Fruit fly (Drosophila melanogaster) whole organism, embryonic: ENCODE results near the gene CG7907.

ENCODE experiments used
- CG1024 ChIP-seq: fragments of 200-800 bp; sonication (Bioruptor generic); IDR thresholded peaks from 2 replicates; pipeline ENCODE4 v1.3.6; 2022; ENCODE audit warnings: missing biosample characterization, missing genetic modification characterization
- CG10431 ChIP-seq: fragments of 200-800 bp; sonication (Bioruptor generic); optimal IDR thresholded peaks from 3 replicates; lab custom pipeline; 2018; ENCODE audit warnings: missing biosample characterization, mild to moderate bottlenecking, missing genetic modification characterization
- CG11247 ChIP-seq: fragments of 200-800 bp; sonication (Bioruptor generic); IDR thresholded peaks from 2 replicates; pipeline ENCODE4 v1.3.6; 2022; ENCODE audit warnings: missing biosample characterization, missing genetic modification characterization
- CG12104 ChIP-seq: fragments of 200-800 bp; sonication (Bioruptor generic); optimal IDR thresholded peaks from 3 replicates; lab custom pipeline; 2016; ENCODE audit warnings: missing biosample characterization, missing genetic modification characterization
- CG12391 ChIP-seq: fragments of 200-800 bp; sonication (Bioruptor generic); optimal IDR thresholded peaks from 3 replicates; lab custom pipeline; 2018; ENCODE audit warnings: missing biosample characterization, mild to moderate bottlenecking, missing genetic modification characterization, moderate library complexity
- CG13287 ChIP-seq: fragments of 200-800 bp; sonication (Bioruptor generic); IDR thresholded peaks from 2 replicates; pipeline ENCODE4 v1.3.6; 2022; ENCODE audit warnings: missing biosample characterization, missing genetic modification characterization; ENCODE audit not compliant: partially characterized antibody
- CG13624 ChIP-seq: fragments of 200-800 bp; sonication (Bioruptor generic); optimal IDR thresholded peaks from 2 replicates; lab custom pipeline; 2016; ENCODE audit warnings: missing biosample characterization, missing genetic modification characterization
- CG15011 ChIP-seq: fragments of 200-800 bp; sonication (Bioruptor generic); optimal IDR thresholded peaks from 3 replicates; lab custom pipeline; 2018; ENCODE audit warnings: missing biosample characterization, mild to moderate bottlenecking, missing genetic modification characterization
- CG16779 ChIP-seq: fragments of 200-800 bp; sonication (Bioruptor generic); IDR thresholded peaks from 2 replicates; pipeline ENCODE4 v1.3.6; 2022; ENCODE audit warnings: missing biosample characterization, missing genetic modification characterization
- CG17568 ChIP-seq: fragments of 200-800 bp; sonication (Bioruptor generic); optimal IDR thresholded peaks from 2 replicates; lab custom pipeline; 2018; ENCODE audit warnings: missing biosample characterization, mild to moderate bottlenecking, missing genetic modification characterization, moderate library complexity
- CG18476 ChIP-seq: fragments of 200-800 bp; sonication (Bioruptor generic); optimal IDR thresholded peaks from 2 replicates; lab custom pipeline; 2016; ENCODE audit warnings: missing biosample characterization, mild to moderate bottlenecking, missing genetic modification characterization
- CG18599 ChIP-seq: fragments of 200-800 bp; sonication (Bioruptor generic); optimal IDR thresholded peaks from 3 replicates; lab custom pipeline; 2017; ENCODE audit warnings: missing biosample characterization, missing genetic modification characterization, mild to moderate bottlenecking, moderate library complexity, missing genetic modification reagents
- CG18619 ChIP-seq: fragments of 200-800 bp; sonication (Bioruptor generic); optimal IDR thresholded peaks from 3 replicates; lab custom pipeline; 2017; ENCODE audit warnings: missing biosample characterization, mild to moderate bottlenecking, missing genetic modification characterization
- CG2116 ChIP-seq: fragments of 200-800 bp; sonication (Bioruptor generic); optimal IDR thresholded peaks from 3 replicates; lab custom pipeline; 2018; ENCODE audit warnings: missing biosample characterization, mild to moderate bottlenecking, missing genetic modification characterization
- CG3065 ChIP-seq: fragments of 200-800 bp; sonication (Bioruptor generic); optimal IDR thresholded peaks from 2 replicates; lab custom pipeline; 2016; ENCODE audit warnings: missing biosample characterization, missing genetic modification characterization
- CG32532 ChIP-seq: fragments of 200-800 bp; sonication (Bioruptor generic); IDR thresholded peaks from 2 replicates; pipeline ENCODE4 v1.3.6; 2022; ENCODE audit warnings: missing biosample characterization, missing genetic modification characterization
- CG33557 ChIP-seq: fragments of 200-800 bp; sonication (Bioruptor generic); optimal IDR thresholded peaks from 2 replicates; lab custom pipeline; 2019; ENCODE audit warnings: missing biosample characterization, mild to moderate bottlenecking, missing genetic modification characterization, moderate library complexity
- CG34376 ChIP-seq: fragments of 200-800 bp; sonication (Bioruptor generic); optimal IDR thresholded peaks from 2 replicates; lab custom pipeline; 2018; ENCODE audit warnings: missing biosample characterization, mild to moderate bottlenecking, missing genetic modification characterization
- CG34422 ChIP-seq: fragments of 200-800 bp; sonication (Bioruptor generic); IDR thresholded peaks from 3 replicates; pipeline ENCODE4 v1.3.6; 2022; ENCODE audit warnings: missing biosample characterization, missing genetic modification characterization
- CG3838 ChIP-seq: fragments of 200-800 bp; sonication (Bioruptor generic); optimal IDR thresholded peaks from 3 replicates; lab custom pipeline; 2016; ENCODE audit warnings: missing biosample characterization, missing genetic modification characterization
- CG6813 ChIP-seq: fragments of 200-800 bp; sonication (Bioruptor generic); optimal IDR thresholded peaks from 2 replicates; lab custom pipeline; 2017; ENCODE audit warnings: missing biosample characterization, missing genetic modification characterization, mild to moderate bottlenecking, moderate library complexity, missing genetic modification reagents
- CG7928 ChIP-seq: fragments of 200-800 bp; sonication (Bioruptor generic); optimal IDR thresholded peaks from 2 replicates; lab custom pipeline; 2017; ENCODE audit warnings: missing biosample characterization, mild to moderate bottlenecking, missing genetic modification characterization
- CG8924 ChIP-seq: fragments of 200-800 bp; optimal IDR thresholded peaks from 3 replicates; lab custom pipeline; 2019; ENCODE audit warnings: missing biosample characterization, mild to moderate bottlenecking, missing genetic modification characterization, moderate library complexity
- CG9727 ChIP-seq: fragments of 200-800 bp; sonication (Bioruptor generic); optimal IDR thresholded peaks from 3 replicates; lab custom pipeline; 2017; ENCODE audit warnings: missing biosample characterization, mild to moderate bottlenecking, missing genetic modification characterization
- Elba2 ChIP-seq: fragments of 200-800 bp; sonication (Bioruptor generic); optimal IDR thresholded peaks from 3 replicates; lab custom pipeline; 2016; ENCODE audit warnings: missing biosample characterization, missing genetic modification characterization
- Ets97D ChIP-seq: fragments of 200-800 bp; sonication (Bioruptor generic); optimal IDR thresholded peaks from 3 replicates; lab custom pipeline; 2016; ENCODE audit warnings: missing biosample characterization, missing genetic modification characterization
- Fer3 ChIP-seq: fragments of 200-800 bp; sonication (Bioruptor generic); optimal IDR thresholded peaks from 2 replicates; lab custom pipeline; 2018; ENCODE audit warnings: missing biosample characterization, mild to moderate bottlenecking, missing genetic modification characterization, moderate library complexity
- Gsc ChIP-seq: fragments of 200-800 bp; sonication (Bioruptor generic); IDR thresholded peaks from 2 replicates; pipeline ENCODE4 v1.3.6; 2022; ENCODE audit warnings: missing biosample characterization, missing genetic modification characterization
- Hmx ChIP-seq: fragments of 200-800 bp; sonication (Bioruptor generic); optimal IDR thresholded peaks from 2 replicates; lab custom pipeline; 2016; ENCODE audit warnings: missing biosample characterization, missing genetic modification characterization
- Kr ChIP-seq: fragments of 200-800 bp; sonication (Bioruptor generic); optimal IDR thresholded peaks from 2 replicates; lab custom pipeline; 2017; ENCODE audit warnings: missing biosample characterization, mild to moderate bottlenecking, missing genetic modification characterization
- Mad ChIP-seq: fragments of 200-800 bp; sonication (Bioruptor generic); optimal IDR thresholded peaks from 2 replicates; lab custom pipeline; 2016; ENCODE audit warnings: missing biosample characterization, missing genetic modification characterization
- Med ChIP-seq: fragments of 200-800 bp; sonication (Bioruptor generic); peaks from one replicate; lab custom pipeline; 2016; ENCODE audit warnings: missing biosample characterization, missing genetic modification characterization, mild to moderate bottlenecking, inconsistent platforms, moderate library complexity
- NC2β ChIP-seq: fragments of 200-800 bp; sonication (Bioruptor generic); optimal IDR thresholded peaks from 2 replicates; lab custom pipeline; 2016; ENCODE audit warnings: missing biosample characterization, missing genetic modification characterization
- PHDP ChIP-seq: fragments of 200-800 bp; sonication (Bioruptor generic); optimal IDR thresholded peaks from 3 replicates; lab custom pipeline; 2018; ENCODE audit warnings: missing biosample characterization, mild to moderate bottlenecking, missing genetic modification characterization, moderate library complexity
- Rx ChIP-seq: fragments of 200-800 bp; sonication (Bioruptor generic); IDR thresholded peaks from 2 replicates; pipeline ENCODE4 v1.3.6; 2022; ENCODE audit warnings: missing biosample characterization, missing genetic modification characterization
- Sry-δ ChIP-seq: fragments of 200-800 bp; sonication (Bioruptor generic); optimal IDR thresholded peaks from 2 replicates; lab custom pipeline; 2016; ENCODE audit warnings: missing biosample characterization, missing genetic modification characterization
- Usf ChIP-seq: fragments of 200-800 bp; sonication (Bioruptor generic); optimal IDR thresholded peaks from 2 replicates; lab custom pipeline; 2017; ENCODE audit warnings: missing genotype, missing biosample characterization, missing genetic modification characterization
- Xrp1 ChIP-seq: fragments of 200-800 bp; sonication (Bioruptor generic); IDR thresholded peaks from 2 replicates; pipeline ENCODE4 v1.3.6; 2022; ENCODE audit warnings: missing biosample characterization, missing genetic modification characterization
- fu2 ChIP-seq: fragments of 200-800 bp; sonication (Bioruptor generic); optimal IDR thresholded peaks from 2 replicates; lab custom pipeline; 2016; ENCODE audit warnings: missing biosample characterization, missing genetic modification characterization
- gt ChIP-seq: fragments of 200-800 bp; sonication (Bioruptor generic); IDR thresholded peaks from 2 replicates; pipeline ENCODE4 v1.3.6; 2022; ENCODE audit warnings: missing biosample characterization, missing genetic modification characterization
- kni ChIP-seq: fragments of 200-800 bp; sonication (Bioruptor generic); optimal IDR thresholded peaks from 3 replicates; lab custom pipeline; 2017; ENCODE audit warnings: mild to moderate bottlenecking, missing biosample characterization, missing genetic modification reagents, missing genetic modification characterization
- luna ChIP-seq: fragments of 200-800 bp; sonication (Bioruptor generic); optimal IDR thresholded peaks from 2 replicates; lab custom pipeline; 2016; ENCODE audit warnings: missing biosample characterization, missing genetic modification characterization
- mirr ChIP-seq: fragments of 200-800 bp; sonication (Bioruptor generic); optimal IDR thresholded peaks from 3 replicates; lab custom pipeline; 2018; ENCODE audit warnings: missing biosample characterization, mild to moderate bottlenecking, missing genetic modification characterization
- nerfin-1 ChIP-seq: fragments of 200-800 bp; sonication (Bioruptor generic); optimal IDR thresholded peaks from 3 replicates; lab custom pipeline; 2019; ENCODE audit warnings: missing biosample characterization, mild to moderate bottlenecking, missing genetic modification characterization, moderate library complexity
- pita ChIP-seq: fragments of 200-800 bp; sonication (Bioruptor generic); optimal IDR thresholded peaks from 2 replicates; lab custom pipeline; 2017; ENCODE audit warnings: missing biosample characterization, mild to moderate bottlenecking, missing genetic modification characterization
- pros ChIP-seq: fragments of 200-800 bp; sonication (Bioruptor generic); optimal IDR thresholded peaks from 3 replicates; lab custom pipeline; 2019; ENCODE audit warnings: missing biosample characterization, mild to moderate bottlenecking, missing genetic modification characterization, moderate library complexity
- repo ChIP-seq: fragments of 200-800 bp; sonication (Bioruptor generic); optimal IDR thresholded peaks from 2 replicates; lab custom pipeline; 2016; ENCODE audit warnings: missing biosample characterization, missing genetic modification characterization
- sc ChIP-seq, 3 experiments: fragments of >200 bp in 2 of 3; fragments of 200-800 bp in 1 of 3; sonication (Bioruptor generic) in 1 of 3; optimal IDR thresholded peaks; 2 replicates in 2 of 3; 3 replicates in 1 of 3; lab custom pipeline; 2017; ENCODE audit warnings: mild to moderate bottlenecking in 1 of 3, missing biosample characterization in 1 of 3, missing genetic modification characterization in 1 of 3, missing genetic modification reagents in 1 of 3
- scrt ChIP-seq: fragments of 200-800 bp; sonication (Bioruptor generic); optimal IDR thresholded peaks from 2 replicates; lab custom pipeline; 2018; ENCODE audit warnings: missing biosample characterization, mild to moderate bottlenecking, missing genetic modification characterization, moderate library complexity
- sisA ChIP-seq: fragments of 200-800 bp; sonication (Bioruptor generic); IDR thresholded peaks from 2 replicates; pipeline ENCODE4 v1.3.6; 2022; ENCODE audit warnings: missing biosample characterization, missing genetic modification characterization
- slbo ChIP-seq: fragments of 200-800 bp; sonication (Bioruptor generic); IDR thresholded peaks from 2 replicates; pipeline ENCODE4 v1.3.6; 2022; ENCODE audit warnings: missing biosample characterization, missing genetic modification characterization

Gene CG7907

dm6 chr3R:21378595-21378994 lies 24.9 kb upstream of the CG7907 start, which contains the start of gene tin (continued):
- peak; percentile 93 for TF ChIP-seq Med
- TF ChIP-seq Elba2 (GFP tag; lab: Kevin White, UChicago) = peak; percentile 62
- TF ChIP-seq slbo (GFP tag; lab: Robert Waterston, UW) = peak; percentile 92
- peak; percentile 55 for TF ChIP-seq pros (GFP tag; lab: Kevin White, UChicago)
- TF ChIP-seq luna (GFP tag; lab: Kevin White, UChicago) = no peak
- peak; percentile 90 for TF ChIP-seq CG12104
- TF ChIP-seq sc (optimal IDR thresholded peaks at IDR 0.05; lab: Kevin White, UChicago) = no peak
- TF ChIP-seq sc (GFP tag; optimal IDR thresholded peaks at IDR 0.05; lab: Kevin White, UChicago) = peak; percentile 79
- no peak for TF ChIP-seq Gsc (GFP tag; lab: Robert Waterston, UW)
- TF ChIP-seq CG16779 = peak; percentile 81
- no peak for TF ChIP-seq fu2 (GFP tag; lab: Kevin White, UChicago)
- peak; percentile 80 for TF ChIP-seq CG2116
- TF ChIP-seq CG8924 (tag; lab: Kevin White, UChicago) = peak; percentile 97
- peak; percentile 61 for TF ChIP-seq Sry-δ (GFP tag; lab: Kevin White, UChicago)
- peak; percentile 90 for TF ChIP-seq CG1024 (GFP tag; lab: Robert Waterston, UW)
- peak; percentile 46 for TF ChIP-seq CG13624 (GFP tag; lab: Kevin White, UChicago)
- TF ChIP-seq repo (GFP tag; lab: Kevin White, UChicago) = no peak
- peak; percentile 94 for TF ChIP-seq CG11247
- TF ChIP-seq CG15011 (GFP tag; lab: Kevin White, UChicago) = peak; percentile 86
- TF ChIP-seq PHDP (tag; lab: Kevin White, UChicago) = peak; percentile 92
- peak; percentile 4 for TF ChIP-seq Ets97D (GFP tag; lab: Kevin White, UChicago)
- TF ChIP-seq nerfin-1 (tag; lab: Kevin White, UChicago) = peak; percentile 98
- peak; percentile 89 for TF ChIP-seq Rx (GFP tag; lab: Robert Waterston, UW)
- peak; percentile 67 for TF ChIP-seq CG10431
- TF ChIP-seq CG3838 (GFP tag; lab: Kevin White, UChicago) = no peak
- TF ChIP-seq CG18619 (GFP tag; lab: Kevin White, UChicago) = peak; percentile 78
- peak; percentile 99 for TF ChIP-seq Xrp1
- TF ChIP-seq Hmx (GFP tag; lab: Kevin White, UChicago) = no peak
- peak; percentile 68 for TF ChIP-seq kni (GFP tag; lab: Kevin White, UChicago)
- TF ChIP-seq CG6813 (GFP tag; lab: Kevin White, UChicago) = peak; percentile 94
- no peak for TF ChIP-seq NC2β (GFP tag; lab: Kevin White, UChicago)
- peak; percentile 24 for TF ChIP-seq CG7928 (GFP tag; lab: Kevin White, UChicago)
- peak; percentile 86 for TF ChIP-seq CG34376 (GFP tag; lab: Kevin White, UChicago)
- TF ChIP-seq CG18599 (GFP tag; lab: Kevin White, UChicago) = peak; percentile 94
- TF ChIP-seq CG3065 (GFP tag; lab: Kevin White, UChicago) = peak; percentile 77
- TF ChIP-seq mirr = peak; percentile 47
- peak; percentile 90 for TF ChIP-seq CG17568 (GFP tag; lab: Kevin White, UChicago)
- peak; percentile 84 for TF ChIP-seq sisA (GFP tag; lab: Robert Waterston, UW)
- TF ChIP-seq CG32532 (GFP tag; lab: Robert Waterston, UW) = peak; percentile 95
- TF ChIP-seq CG12391 (tag; lab: Kevin White, UChicago) = peak; percentile 97
- TF ChIP-seq scrt = peak; percentile 79
- TF ChIP-seq Kr = peak; percentile 18
- TF ChIP-seq CG13287 = peak; percentile 83
- TF ChIP-seq Mad (GFP tag; lab: Kevin White, UChicago) = peak; percentile 68
- TF ChIP-seq CG33557 = peak; percentile 93
- peak; percentile 95 for TF ChIP-seq CG9727 (GFP tag; lab: Kevin White, UChicago)
- peak; percentile 88 for TF ChIP-seq gt (GFP tag; lab: Robert Waterston, UW)
- peak; percentile 98 for TF ChIP-seq CG34422 (GFP tag; lab: Robert Waterston, UW)
- TF ChIP-seq CG18476 (GFP tag; lab: Kevin White, UChicago) = peak; percentile 82
- TF ChIP-seq Fer3 (tag; lab: Kevin White, UChicago) = peak; percentile 88
- TF ChIP-seq Usf = peak; percentile 84
- no peak for TF ChIP-seq pita (GFP tag; lab: Kevin White, UChicago)
